Worm (Caenorhabditis elegans): ENCODE measurements around the gene T16G1.13.
A peak's percentile ranks its signal among the peaks of the same experiment; 100 is the strongest.

Gene T16G1.13

ce11 chrV:12933654-12934053, 16.1 kb upstream of the T16G1.13 start:
- TF ChIP-seq skn-1 (tag; optimal IDR thresholded peaks at IDR 0.05) (no peak), R02D3.7 (tag; optimal IDR thresholded peaks at IDR 0.05) (no peak), fos-1 (tag; optimal IDR thresholded peaks at IDR 0.05) (peak; percentile 35)

- TF ChIP-seq ceh-82 (tag; optimal IDR thresholded peaks at IDR 0.05) (no peak), mab-5 (tag; optimal IDR thresholded peaks at IDR 0.05) (no peak), nhr-23 (tag; optimal IDR thresholded peaks at IDR 0.05) (no peak), C34F6.9 (tag; optimal IDR thresholded peaks at IDR 0.05) (no peak), sma-9 (GFP tag; optimal IDR thresholded peaks at IDR 0.05) (peak; percentile 72), sma-9 (tag; optimal IDR thresholded peaks at IDR 0.05) (no peak), unc-62 (GFP tag; optimal IDR thresholded peaks at IDR 0.05) (no peak), elt-1 (tag; optimal IDR thresholded peaks at IDR 0.05) (no peak), lin-13 (GFP tag; optimal IDR thresholded peaks at IDR 0.05) (no peak), peb-1 (tag; optimal IDR thresholded peaks at IDR 0.05) (no peak), fos-1 (tag; optimal IDR thresholded peaks at IDR 0.05) (peak; percentile 67)
Measured at ce11 chrV:12934976-12935375, 14.7 kb upstream of the T16G1.13 start, which contains the start of gene T16G1.7. Gene T16G1.7 (minus strand): TSS chrV:12935112.

ce11 chrV:12937098-12937497, 12.6 kb upstream of the T16G1.13 start, which contains the start of gene T16G1.6:
Gene T16G1.6 (minus strand): TSS chrV:12937174.
- TF ChIP-seq sma-9 (GFP tag; optimal IDR thresholded peaks at IDR 0.05) (peak; percentile 65), sma-9 (tag; optimal IDR thresholded peaks at IDR 0.05) (no peak), mab-5 (tag; optimal IDR thresholded peaks at IDR 0.05) (no peak), elt-1 (tag; optimal IDR thresholded peaks at IDR 0.05) (no peak), nhr-10 (tag; optimal IDR thresholded peaks at IDR 0.05) (no peak), ceh-82 (tag; optimal IDR thresholded peaks at IDR 0.05) (no peak), fos-1 (tag; optimal IDR thresholded peaks at IDR 0.05) (peak; percentile 70), R02D3.7 (tag; optimal IDR thresholded peaks at IDR 0.05) (no peak), nhr-77 (tag; optimal IDR thresholded peaks at IDR 0.05) (no peak), C34F6.9 (tag; optimal IDR thresholded peaks at IDR 0.05) (no peak), alr-1 (tag; optimal IDR thresholded peaks at IDR 0.05) (no peak)

- TF ChIP-seq nhr-23 (tag; optimal IDR thresholded peaks at IDR 0.05) (no peak), ceh-82 (tag; optimal IDR thresholded peaks at IDR 0.05) (no peak), R02D3.7 (tag; optimal IDR thresholded peaks at IDR 0.05) (no peak), fos-1 (tag; optimal IDR thresholded peaks at IDR 0.05) (peak; percentile 41)
Measured at ce11 chrV:12939434-12939833, 10.3 kb upstream of the T16G1.13 start, which contains the start of gene T16G1.5. Gene T16G1.5 (minus strand): TSS chrV:12939552.

- TF ChIP-seq F13H6.1 (tag; optimal IDR thresholded peaks at IDR 0.05), result no peak
- no peak for TF ChIP-seq alr-1 (tag; optimal IDR thresholded peaks at IDR 0.05)
- no peak for TF ChIP-seq Y55F3AM.14 (GFP tag; optimal IDR thresholded peaks at IDR 0.05)
- peak; percentile 66 for TF ChIP-seq sma-9 (GFP tag; optimal IDR thresholded peaks at IDR 0.05)
- no peak for TF ChIP-seq sma-9 (tag; optimal IDR thresholded peaks at IDR 0.05)
- no peak for TF ChIP-seq dmd-4 (tag; optimal IDR thresholded peaks at IDR 0.05)
- no peak for TF ChIP-seq unc-62 (GFP tag; optimal IDR thresholded peaks at IDR 0.05)
- TF ChIP-seq gmeb-1 (tag; optimal IDR thresholded peaks at IDR 0.05), result peak; percentile 37
- no peak for TF ChIP-seq nhr-10 (tag; optimal IDR thresholded peaks at IDR 0.05)
- TF ChIP-seq nhr-21 (tag; optimal IDR thresholded peaks at IDR 0.05), result no peak
- TF ChIP-seq C34F6.9 (tag; optimal IDR thresholded peaks at IDR 0.05), result no peak
Measured at ce11 chrV:12941797-12942474, 7.8 kb upstream of the T16G1.13 start, which contains the start of gene T16G1.4. Gene T16G1.4 (minus strand): TSS chrV:12941847.

- TF ChIP-seq zag-1 (tag; optimal IDR thresholded peaks at IDR 0.05) (no peak), sem-4 (tag; optimal IDR thresholded peaks at IDR 0.05) (no peak), egl-27 (tag; optimal IDR thresholded peaks at IDR 0.05) (no peak), nhr-12 (tag; optimal IDR thresholded peaks at IDR 0.05) (no peak), ztf-11 (tag; optimal IDR thresholded peaks at IDR 0.05) (no peak), ama-1 (optimal IDR thresholded peaks at IDR 0.05) (no peak)
Measured at ce11 chrV:12943399-12943798, 6.3 kb upstream of the T16G1.13 start.

ce11 chrV:12944229-12944628, 5.5 kb upstream of the T16G1.13 start, which contains the start of gene T16G1.3:
Gene T16G1.3 (minus strand): TSS chrV:12944329.
- TF ChIP-seq lin-13 (GFP tag; optimal IDR thresholded peaks at IDR 0.05), result no peak
- TF ChIP-seq ztf-11 (tag; optimal IDR thresholded peaks at IDR 0.05), result no peak
- no peak for TF ChIP-seq fos-1 (tag; optimal IDR thresholded peaks at IDR 0.05)
- TF ChIP-seq mab-5 (tag; optimal IDR thresholded peaks at IDR 0.05), result no peak
- TF ChIP-seq nhr-237 (tag; optimal IDR thresholded peaks at IDR 0.05), result no peak
- TF ChIP-seq nhr-12 (tag; optimal IDR thresholded peaks at IDR 0.05), result no peak
- no peak for TF ChIP-seq ztf-1 (GFP tag; conservative IDR thresholded peaks at IDR 0.05)
- TF ChIP-seq egl-27 (tag; optimal IDR thresholded peaks at IDR 0.05), result no peak
- TF ChIP-seq F13H6.1 (tag; optimal IDR thresholded peaks at IDR 0.05), result no peak
